Fruit fly (Drosophila melanogaster): Measurements from ENCODE around the gene NimC2.

DNA sequence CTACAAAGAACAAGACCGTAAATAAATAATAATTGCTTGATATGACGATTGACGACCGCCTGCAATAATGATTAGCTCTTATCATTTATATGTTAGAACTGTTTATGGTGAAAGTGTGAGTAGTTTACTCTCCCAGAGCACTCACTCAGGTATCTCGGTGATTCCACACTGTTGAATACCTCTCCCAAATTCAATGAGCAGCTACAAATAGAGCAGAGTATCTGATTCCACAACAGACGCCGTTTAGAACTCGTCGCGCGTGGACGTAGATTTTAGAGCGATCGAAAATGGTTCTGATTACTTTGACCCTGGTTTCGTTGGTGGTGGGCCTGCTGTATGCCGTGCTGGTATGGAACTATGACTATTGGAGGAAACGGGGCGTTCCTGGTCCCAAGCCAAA lies 2.9 kb upstream of the NimC2 start, which contains the start of gene Cyp28a5:
- TF ChIP-seq CG7101 (tag; optimal IDR thresholded peaks at IDR 0.05) (no peak), ovo (GFP tag; optimal IDR thresholded peaks at IDR 0.05) (no peak), CG11617 (GFP tag; optimal IDR thresholded peaks at IDR 0.05) (no peak), Hr96 (GFP tag; optimal IDR thresholded peaks at IDR 0.05) (peak; percentile 9), CG7045 (GFP tag; optimal IDR thresholded peaks at IDR 0.05) (no peak), CG14711 (tag; optimal IDR thresholded peaks at IDR 0.05) (no peak), CG5204 (GFP tag; optimal IDR thresholded peaks at IDR 0.05) (no peak), tj (GFP tag; optimal IDR thresholded peaks at IDR 0.05) (no peak), CG33017 (tag; optimal IDR thresholded peaks at IDR 0.05) (no peak), cnc (optimal IDR thresholded peaks at IDR 0.05) (no peak), pad (GFP tag; optimal IDR thresholded peaks at IDR 0.05) (no peak)

Measured in whole organism, adult.